Worm (Caenorhabditis elegans) whole organism, late embryonic: ENCODE measurements around the gene C04E12.5.

Source experiments
- C08G9.2 ChIP-seq: sonication (generic microtip); optimal IDR thresholded peaks from 2 replicates; lab custom pipeline; 2016; ENCODE audit warnings: mild to moderate bottlenecking, missing genetic modification characterization, moderate library complexity, missing compliant biosample characterization
- C38D4.7 ChIP-seq: fragments of 200-800 bp; sonication (Bioruptor generic); optimal IDR thresholded peaks from 2 replicates; lab custom pipeline; 2018; ENCODE audit warnings: mild to moderate bottlenecking, missing genetic modification characterization, moderate library complexity, missing compliant biosample characterization
- K02D7.2 ChIP-seq: sonication (generic microtip); optimal IDR thresholded peaks from 2 replicates; lab custom pipeline; 2017; ENCODE audit warnings: mild to moderate bottlenecking, missing genetic modification characterization, missing compliant biosample characterization
- K09A11.1 ChIP-seq: sonication (generic microtip); optimal IDR thresholded peaks from 2 replicates; lab custom pipeline; 2017; ENCODE audit warnings: antibody characterized with exemption, mild to moderate bottlenecking, missing genetic modification characterization, missing compliant biosample characterization; ENCODE audit not compliant: insufficient read depth
- T23F11.4 ChIP-seq: fragments of 200-800 bp; sonication (Bioruptor generic); optimal IDR thresholded peaks from 2 replicates; lab custom pipeline; 2018; ENCODE audit warnings: mild to moderate bottlenecking, missing genetic modification characterization, missing compliant biosample characterization
- ahr-1 ChIP-seq: sonication (generic microtip); optimal IDR thresholded peaks from 2 replicates; lab custom pipeline; 2016; ENCODE audit warnings: missing genetic modification characterization, missing compliant biosample characterization
- ama-1 ChIP-seq: fragments of 150-350 bp; optimal IDR thresholded peaks from 2 replicates; lab custom pipeline; 2014
- ceh-14 ChIP-seq: sonication (generic microtip); optimal IDR thresholded peaks from 2 replicates; lab custom pipeline; 2016; ENCODE audit warnings: missing genotype, missing genetic modification characterization, missing compliant biosample characterization
- ceh-19 ChIP-seq: fragments of 200-800 bp; sonication (Bioruptor generic); optimal IDR thresholded peaks from 2 replicates; lab custom pipeline; 2018; ENCODE audit warnings: mild to moderate bottlenecking, missing genetic modification characterization, missing compliant biosample characterization
- ceh-22 ChIP-seq: sonication (generic microtip); optimal IDR thresholded peaks from 2 replicates; lab custom pipeline; 2017; ENCODE audit warnings: missing biosample characterization, missing genetic modification characterization
- ceh-24 ChIP-seq: sonication (generic microtip); optimal IDR thresholded peaks from 2 replicates; lab custom pipeline; 2016; ENCODE audit warnings: mild to moderate bottlenecking, missing genetic modification characterization, missing compliant biosample characterization
- ceh-30 ChIP-seq: fragments of 150-350 bp; optimal IDR thresholded peaks from 2 replicates; lab custom pipeline; 2014; ENCODE audit warnings: missing biosample characterization, missing genetic modification characterization
- ceh-31 ChIP-seq: sonication (generic microtip); optimal IDR thresholded peaks from 2 replicates; lab custom pipeline; 2016; ENCODE audit warnings: missing genetic modification characterization, missing compliant biosample characterization
- ceh-6 ChIP-seq: fragments of 200-800 bp; sonication (Bioruptor generic); optimal IDR thresholded peaks from 2 replicates; lab custom pipeline; 2018; ENCODE audit warnings: mild to moderate bottlenecking, missing genetic modification characterization, missing compliant biosample characterization
- ceh-9 ChIP-seq: sonication (generic microtip); optimal IDR thresholded peaks from 2 replicates; lab custom pipeline; 2016; ENCODE audit warnings: mild to moderate bottlenecking, missing genetic modification characterization, inconsistent platforms, missing compliant biosample characterization
- che-1 ChIP-seq: sonication (generic microtip); optimal IDR thresholded peaks from 2 replicates; lab custom pipeline; 2016; ENCODE audit warnings: mild to moderate bottlenecking, missing genetic modification characterization, missing compliant biosample characterization
- elt-2 ChIP-seq: sonication (generic microtip); optimal IDR thresholded peaks from 2 replicates; lab custom pipeline; 2016; ENCODE audit warnings: missing genetic modification reagents, missing genetic modification characterization, missing compliant biosample characterization
- elt-4 ChIP-seq: sonication (generic microtip); optimal IDR thresholded peaks from 2 replicates; lab custom pipeline; 2016; ENCODE audit warnings: missing genetic modification characterization, missing compliant biosample characterization
- ets-4 ChIP-seq: sonication (generic microtip); optimal IDR thresholded peaks from 2 replicates; lab custom pipeline; 2016; ENCODE audit warnings: missing genetic modification characterization, missing compliant biosample characterization
- fax-1 ChIP-seq: sonication (generic microtip); optimal IDR thresholded peaks from 2 replicates; lab custom pipeline; 2016; ENCODE audit warnings: missing genotype, missing genetic modification characterization, missing compliant biosample characterization
- fkh-6 ChIP-seq: sonication (generic microtip); optimal IDR thresholded peaks from 2 replicates; lab custom pipeline; 2016; ENCODE audit warnings: missing genetic modification characterization, missing compliant biosample characterization
- hlh-15 ChIP-seq: sonication (generic microtip); optimal IDR thresholded peaks from 2 replicates; lab custom pipeline; 2016; ENCODE audit warnings: missing genetic modification characterization, missing compliant biosample characterization
- hlh-30 ChIP-seq: sonication (generic microtip); optimal IDR thresholded peaks from 2 replicates; lab custom pipeline; 2017; ENCODE audit warnings: antibody characterized with exemption, missing genetic modification characterization, missing compliant biosample characterization; ENCODE audit not compliant: insufficient read depth
- hlh-6 ChIP-seq: sonication (generic microtip); optimal IDR thresholded peaks from 2 replicates; lab custom pipeline; 2016; ENCODE audit warnings: missing genotype, missing genetic modification characterization, missing compliant biosample characterization
- hlh-8 ChIP-seq: sonication (generic microtip); optimal IDR thresholded peaks from 2 replicates; lab custom pipeline; 2016; ENCODE audit warnings: missing genotype, missing genetic modification characterization, missing compliant biosample characterization
- madf-2 ChIP-seq: sonication (generic microtip); optimal IDR thresholded peaks from 2 replicates; lab custom pipeline; 2017; ENCODE audit warnings: missing genetic modification characterization, missing compliant biosample characterization
- nfya-1 ChIP-seq: sonication (generic microtip); optimal IDR thresholded peaks from 2 replicates; lab custom pipeline; 2017; ENCODE audit warnings: missing genetic modification characterization, mild to moderate bottlenecking, missing compliant biosample characterization, antibody characterized with exemption, moderate library complexity
- nhr-232 ChIP-seq: sonication (generic microtip); optimal IDR thresholded peaks from 2 replicates; lab custom pipeline; 2016; ENCODE audit warnings: missing genetic modification characterization, missing compliant biosample characterization
- npax-4 ChIP-seq: sonication (generic microtip); optimal IDR thresholded peaks from 2 replicates; lab custom pipeline; 2016; ENCODE audit warnings: missing genetic modification characterization, missing compliant biosample characterization
- odd-2 ChIP-seq: sonication (generic microtip); optimal IDR thresholded peaks from 2 replicates; lab custom pipeline; 2017; ENCODE audit warnings: antibody characterized with exemption, mild to moderate bottlenecking, missing genetic modification characterization, missing compliant biosample characterization
- pag-3 ChIP-seq: sonication (generic microtip); optimal IDR thresholded peaks from 2 replicates; lab custom pipeline; 2016; ENCODE audit warnings: missing compliant biosample characterization, missing genetic modification characterization, borderline replicate concordance
- pax-1 ChIP-seq: fragments of 150-350 bp; optimal IDR thresholded peaks from 2 replicates; lab custom pipeline; 2014; ENCODE audit warnings: missing biosample characterization, missing genetic modification characterization
- pha-2 ChIP-seq: sonication (generic microtip); optimal IDR thresholded peaks from 2 replicates; lab custom pipeline; 2017; ENCODE audit warnings: mild to moderate bottlenecking, missing genetic modification characterization, missing compliant biosample characterization
- pqm-1 ChIP-seq: sonication (generic microtip); optimal IDR thresholded peaks from 2 replicates; lab custom pipeline; 2016; ENCODE audit warnings: missing genetic modification characterization, missing compliant biosample characterization
- rnt-1 ChIP-seq: sonication (generic microtip); optimal IDR thresholded peaks from 2 replicates; lab custom pipeline; 2016; ENCODE audit warnings: missing genetic modification characterization, missing compliant biosample characterization
- sox-4 ChIP-seq: sonication (generic microtip); optimal IDR thresholded peaks from 2 replicates; lab custom pipeline; 2017; ENCODE audit warnings: mild to moderate bottlenecking, missing genetic modification characterization, inconsistent platforms, missing compliant biosample characterization
- tbx-2 ChIP-seq: sonication (generic microtip); optimal IDR thresholded peaks from 2 replicates; lab custom pipeline; 2016; ENCODE audit warnings: missing genetic modification characterization, missing compliant biosample characterization
- unc-55 ChIP-seq: sonication (generic microtip); optimal IDR thresholded peaks from 2 replicates; lab custom pipeline; 2017; ENCODE audit warnings: missing biosample characterization, missing genetic modification reagents, missing genetic modification characterization
- unc-86 ChIP-seq: sonication (generic microtip); optimal IDR thresholded peaks from 2 replicates; lab custom pipeline; 2016; ENCODE audit warnings: missing genetic modification characterization, missing compliant biosample characterization
- zip-5 ChIP-seq: sonication (generic microtip); optimal IDR thresholded peaks from 2 replicates; lab custom pipeline; 2016; ENCODE audit warnings: missing genetic modification characterization, missing compliant biosample characterization

The C04E12.5 gene

ce11 chrV:3358267-3358666, at the start of gene C04E12.5:
Gene C04E12.5, plus strand, starts transcription at chrV:3358567.
- no peak for TF ChIP-seq elt-2 (tag; lab: Kevin White, UChicago)
- TF ChIP-seq madf-2: no peak
- TF ChIP-seq che-1: no peak
- no peak for TF ChIP-seq pha-2 (tag; lab: Kevin White, UChicago)
- no peak for TF ChIP-seq pqm-1 (tag; lab: Kevin White, UChicago)
- no peak for TF ChIP-seq K09A11.1 (tag; lab: Kevin White, UChicago)
- TF ChIP-seq T23F11.4 (GFP tag; lab: Kevin White, UChicago): no peak
- no peak for TF ChIP-seq rnt-1
- TF ChIP-seq nhr-232 (tag; lab: Kevin White, UChicago): no peak
- TF ChIP-seq C38D4.7 (GFP tag; lab: Kevin White, UChicago): no peak
- TF ChIP-seq ceh-31: no peak
- no peak for TF ChIP-seq unc-55 (GFP tag; lab: Kevin White, UChicago)
- no peak for TF ChIP-seq fkh-6 (tag; lab: Kevin White, UChicago)
- no peak for TF ChIP-seq ceh-22
- TF ChIP-seq ceh-30 (tag; lab: Kevin White, UChicago): no peak
- no peak for TF ChIP-seq ceh-9
- TF ChIP-seq tbx-2 (tag; lab: Kevin White, UChicago): no peak
- no peak for TF ChIP-seq pag-3 (tag; lab: Kevin White, UChicago)
- TF ChIP-seq ahr-1 (tag; lab: Kevin White, UChicago): no peak
- TF ChIP-seq ceh-24 (tag; lab: Kevin White, UChicago): no peak

DNA sequence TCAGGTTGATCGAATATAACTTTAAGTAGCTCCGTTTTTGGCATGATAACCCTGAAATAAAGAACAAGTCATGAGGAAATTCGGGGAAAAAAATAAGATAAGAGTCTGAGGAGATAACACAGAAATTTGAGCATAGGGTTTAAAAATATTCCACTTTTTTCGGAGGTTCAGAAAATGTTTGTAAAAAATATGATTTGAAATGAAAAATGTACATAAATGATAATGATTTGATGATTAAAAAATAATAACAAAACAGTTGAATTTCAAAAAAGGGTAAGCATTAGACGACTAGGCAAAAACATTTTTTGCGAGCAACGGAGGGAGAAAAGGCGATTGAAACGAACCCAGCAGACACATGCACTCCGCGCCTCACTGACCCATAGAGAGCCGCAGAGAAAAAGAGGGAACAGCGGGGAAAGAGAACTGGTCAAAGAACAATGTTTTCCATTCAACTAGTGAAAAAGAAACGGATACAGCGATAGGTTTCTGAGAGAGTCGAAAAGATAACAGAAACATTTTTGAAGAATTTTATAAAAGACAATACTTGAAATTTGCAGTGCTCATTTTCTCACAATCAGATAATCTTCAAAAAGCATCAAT, 46.2 kb upstream of the C04E12.5 start, which contains the start of gene arrd-18:
TSS of gene arrd-18 (minus strand) at position 51 of the 600 bp plus-strand sequence.
- TF ChIP-seq ceh-14 (tag; lab: Kevin White, UChicago): peak; percentile 15
- no peak for TF ChIP-seq T23F11.4 (GFP tag; lab: Kevin White, UChicago)
- TF ChIP-seq, all 69 proteins: peak for 1

ce11 chrV:3315308-3315707, 43.1 kb upstream of the C04E12.5 start, which contains the start of gene arrd-19:
Gene arrd-19, minus strand, starts transcription at chrV:3315516.
- TF ChIP-seq pax-1 (peak; percentile 8), sox-4 (tag; lab: Kevin White, UChicago) (no peak)

DNA sequence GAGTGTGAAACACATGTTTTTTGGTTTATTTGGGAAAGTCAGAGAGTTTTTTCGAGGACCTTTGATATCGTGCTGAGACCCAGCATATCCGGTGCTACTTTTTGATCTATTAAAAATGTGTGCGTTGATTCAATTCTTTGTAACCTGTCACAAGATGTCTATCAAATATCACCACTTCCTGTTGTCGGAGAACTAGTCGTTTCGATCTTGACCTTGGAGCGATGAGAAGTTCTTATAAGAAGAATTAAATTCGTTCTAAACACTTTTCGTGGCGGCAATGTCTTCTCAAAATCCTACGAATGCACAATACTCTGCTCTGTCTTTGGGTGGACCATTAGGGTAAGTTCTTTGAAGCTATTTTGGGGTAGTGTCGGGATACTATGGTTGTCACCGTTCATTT, 42.3 kb upstream of the C04E12.5 start, which contains the start of gene F35F10.1:
TSS of gene F35F10.1 (plus strand) at position 200 of the 400 bp plus-strand sequence.
- TF ChIP-seq ama-1 (lab: Kevin White, UChicago) (no peak), hlh-6 (no peak), nfya-1 (no peak), ahr-1 (tag; lab: Kevin White, UChicago) (no peak), unc-86 (tag; lab: Kevin White, UChicago) (no peak), C08G9.2 (tag; lab: Kevin White, UChicago) (no peak), odd-2 (no peak), unc-55 (GFP tag; lab: Kevin White, UChicago) (no peak)

- no peak for TF ChIP-seq ceh-6
- no peak for TF ChIP-seq zip-5
- no peak for TF ChIP-seq fax-1 (tag; lab: Kevin White, UChicago)
- TF ChIP-seq ets-4 (tag; lab: Kevin White, UChicago): no peak
- no peak for TF ChIP-seq odd-2
- no peak for TF ChIP-seq nfya-1
- no peak for TF ChIP-seq ceh-19 (GFP tag; lab: Kevin White, UChicago)
- no peak for TF ChIP-seq tbx-2 (tag; lab: Kevin White, UChicago)
- TF ChIP-seq ceh-22: no peak
- TF ChIP-seq K02D7.2: no peak
- no peak for TF ChIP-seq hlh-8 (tag; lab: Kevin White, UChicago)
- no peak for TF ChIP-seq unc-86 (tag; lab: Kevin White, UChicago)
- TF ChIP-seq hlh-30 (tag; lab: Kevin White, UChicago): no peak
- TF ChIP-seq ceh-14 (tag; lab: Kevin White, UChicago): no peak
- no peak for TF ChIP-seq hlh-15 (tag; lab: Kevin White, UChicago)
- no peak for TF ChIP-seq elt-4 (tag; lab: Kevin White, UChicago)
- no peak for TF ChIP-seq ceh-9
- TF ChIP-seq madf-2: no peak
- no peak for TF ChIP-seq npax-4 (tag; lab: Kevin White, UChicago)
These were observed 39.4 kb upstream of the C04E12.5 start, which contains the start of gene F35F10.13 for ce11 chrV:3318975-3319374. Gene F35F10.13, minus strand, starts transcription at chrV:3319075.
